Fruit fly (Drosophila melanogaster): Measurements from ENCODE around the gene wek.

dm6 chr2L:15735918-15736317 is 32.2 kb downstream of the wek start:
- TF ChIP-seq CTCF (optimal IDR thresholded peaks at IDR 0.05) (no peak), CG8478 (optimal IDR thresholded peaks at IDR 0.05) (no peak)
